Fruit fly (Drosophila melanogaster) whole organism, embryonic: Measurements from ENCODE around the gene Ttc19.
A peak's percentile ranks its signal among the peaks of the same experiment; 100 is the strongest.

Experiments
- Adf1 ChIP-seq: fragments of 200-800 bp; sonication (Bioruptor generic); IDR thresholded peaks from 2 replicates; pipeline ENCODE4 v1.3.6; 2022; ENCODE audit warnings: missing biosample characterization, missing genetic modification characterization
- Antp ChIP-seq: fragments of 200-800 bp; sonication (Bioruptor generic); optimal IDR thresholded peaks from 3 replicates; lab custom pipeline; 2016; ENCODE audit warnings: missing biosample characterization, missing genetic modification characterization
- Atf3 ChIP-seq: fragments of 200-800 bp; sonication (Bioruptor generic); optimal IDR thresholded peaks from 3 replicates; lab custom pipeline; 2016; ENCODE audit warnings: missing biosample characterization, missing genetic modification characterization
- B-H2 ChIP-seq: fragments of 200-800 bp; sonication (Bioruptor generic); optimal IDR thresholded peaks from 2 replicates; lab custom pipeline; 2018; ENCODE audit warnings: missing biosample characterization, mild to moderate bottlenecking, missing genetic modification characterization
- CG10274 ChIP-seq: fragments of 200-800 bp; sonication (Bioruptor generic); optimal IDR thresholded peaks from 3 replicates; lab custom pipeline; 2017; ENCODE audit warnings: missing biosample characterization, mild to moderate bottlenecking, missing genetic modification characterization
- CG10321 ChIP-seq: fragments of 200-800 bp; sonication (Bioruptor generic); IDR thresholded peaks from 2 replicates; pipeline ENCODE4 v1.3.6; 2022; ENCODE audit warnings: missing biosample characterization, missing genetic modification characterization
- CG12659 ChIP-seq: fragments of 200-800 bp; sonication (Bioruptor generic); optimal IDR thresholded peaks from 3 replicates; lab custom pipeline; 2017; ENCODE audit warnings: mild to moderate bottlenecking, missing biosample characterization, missing genetic modification reagents, missing genetic modification characterization
- CG13894 ChIP-seq: fragments of 200-800 bp; sonication (Bioruptor generic); optimal IDR thresholded peaks from 3 replicates; lab custom pipeline; 2018; ENCODE audit warnings: missing biosample characterization, mild to moderate bottlenecking, missing genetic modification characterization, moderate library complexity
- CG14710 ChIP-seq: fragments of 200-800 bp; sonication (Bioruptor generic); optimal IDR thresholded peaks from 3 replicates; lab custom pipeline; 2019; ENCODE audit warnings: missing biosample characterization, mild to moderate bottlenecking, missing genetic modification characterization, moderate library complexity
- CG15011 ChIP-seq: fragments of 200-800 bp; sonication (Bioruptor generic); optimal IDR thresholded peaks from 3 replicates; lab custom pipeline; 2018; ENCODE audit warnings: missing biosample characterization, mild to moderate bottlenecking, missing genetic modification characterization
- CG15269 ChIP-seq: fragments of 200-800 bp; sonication (Bioruptor generic); optimal IDR thresholded peaks from 2 replicates; lab custom pipeline; 2018; ENCODE audit warnings: missing biosample characterization, mild to moderate bottlenecking, missing genetic modification characterization, moderate library complexity
- CG2129 ChIP-seq: fragments of 200-800 bp; sonication (Bioruptor generic); IDR thresholded peaks from 2 replicates; pipeline ENCODE4 v1.3.6; 2022; ENCODE audit warnings: missing biosample characterization, missing genetic modification characterization; ENCODE audit not compliant: partially characterized antibody
- CG3281 ChIP-seq: fragments of 200-800 bp; sonication (Bioruptor generic); optimal IDR thresholded peaks from 3 replicates; lab custom pipeline; 2017; ENCODE audit warnings: missing biosample characterization, mild to moderate bottlenecking, missing genetic modification characterization
- CG33557 ChIP-seq: fragments of 200-800 bp; sonication (Bioruptor generic); optimal IDR thresholded peaks from 2 replicates; lab custom pipeline; 2019; ENCODE audit warnings: missing biosample characterization, mild to moderate bottlenecking, missing genetic modification characterization, moderate library complexity
- CG34422 ChIP-seq: fragments of 200-800 bp; sonication (Bioruptor generic); IDR thresholded peaks from 3 replicates; pipeline ENCODE4 v1.3.6; 2022; ENCODE audit warnings: missing biosample characterization, missing genetic modification characterization
- CG3838 ChIP-seq: fragments of 200-800 bp; sonication (Bioruptor generic); optimal IDR thresholded peaks from 3 replicates; lab custom pipeline; 2016; ENCODE audit warnings: missing biosample characterization, missing genetic modification characterization
- CG5245 ChIP-seq: fragments of 200-800 bp; sonication (Bioruptor generic); optimal IDR thresholded peaks from 3 replicates; lab custom pipeline; 2016; ENCODE audit warnings: missing biosample characterization, missing genetic modification characterization
- CG6175 ChIP-seq: fragments of 200-800 bp; sonication (Bioruptor generic); IDR thresholded peaks from 3 replicates; pipeline ENCODE4 v1.3.6; 2022; ENCODE audit warnings: missing biosample characterization, missing genetic modification characterization
- CG6254 ChIP-seq: fragments of 200-800 bp; sonication (Bioruptor generic); optimal IDR thresholded peaks from 3 replicates; lab custom pipeline; 2017; ENCODE audit warnings: mild to moderate bottlenecking, missing biosample characterization, missing genetic modification reagents, missing genetic modification characterization
- CG6272 ChIP-seq: fragments of 200-800 bp; sonication (Bioruptor generic); IDR thresholded peaks from 2 replicates; pipeline ENCODE4 v1.3.6; 2022; ENCODE audit warnings: missing biosample characterization, missing genetic modification characterization
- CG6689 ChIP-seq: fragments of 200-800 bp; sonication (Bioruptor generic); IDR thresholded peaks from 2 replicates; pipeline ENCODE4 v1.3.6; 2022; ENCODE audit warnings: missing biosample characterization, missing genetic modification characterization
- CG6854 ChIP-seq: fragments of 200-800 bp; sonication (Bioruptor generic); optimal IDR thresholded peaks from 3 replicates; lab custom pipeline; 2017; ENCODE audit warnings: missing biosample characterization, mild to moderate bottlenecking, missing genetic modification characterization
- CG7987 ChIP-seq: fragments of 200-800 bp; sonication (Bioruptor generic); optimal IDR thresholded peaks from 2 replicates; lab custom pipeline; 2018; ENCODE audit warnings: missing biosample characterization, mild to moderate bottlenecking, missing genetic modification characterization, moderate library complexity
- CTCF ChIP-seq: fragments of 200-800 bp; sonication (Bioruptor generic); optimal IDR thresholded peaks from 2 replicates; lab custom pipeline; 2017; ENCODE audit warnings: missing biosample characterization, mild to moderate bottlenecking, missing genetic modification characterization, moderate library complexity
- D19B ChIP-seq: fragments of 200-800 bp; sonication (Bioruptor generic); optimal IDR thresholded peaks from 2 replicates; lab custom pipeline; 2017; ENCODE audit warnings: missing biosample characterization, mild to moderate bottlenecking, missing genetic modification characterization
- Dad ChIP-seq: fragments of 200-800 bp; sonication (Bioruptor generic); optimal IDR thresholded peaks from 3 replicates; lab custom pipeline; 2016; ENCODE audit warnings: missing biosample characterization, missing genetic modification characterization
- Dfd ChIP-seq, 2 experiments: fragments of >200 bp; optimal IDR thresholded peaks; 2 replicates each; lab custom pipeline; 2017; ENCODE audit warnings: missing biosample characterization in 2 of 2, missing genetic modification characterization in 2 of 2
- E2f1 ChIP-seq: fragments of 200-800 bp; sonication (Bioruptor generic); IDR thresholded peaks from 2 replicates; pipeline ENCODE4 v1.3.6; 2022; ENCODE audit warnings: missing biosample characterization, missing genetic modification characterization
- Gug ChIP-seq: fragments of 200-800 bp; sonication (Bioruptor generic); IDR thresholded peaks from 4 replicates; pipeline ENCODE4 v1.3.6; 2022; ENCODE audit warnings: missing biosample characterization, missing genetic modification characterization
- HLH4C ChIP-seq: fragments of 200-800 bp; sonication (Bioruptor generic); IDR thresholded peaks from 3 replicates; pipeline ENCODE4 v1.3.6; 2022; ENCODE audit warnings: missing biosample characterization, missing genetic modification characterization; ENCODE audit not compliant: partially characterized antibody
- Max ChIP-seq: fragments of 200-800 bp; sonication (Bioruptor generic); optimal IDR thresholded peaks from 2 replicates; lab custom pipeline; 2016; ENCODE audit warnings: missing biosample characterization, mild to moderate bottlenecking, missing genetic modification characterization
- Neu2 ChIP-seq: fragments of 200-800 bp; sonication (Bioruptor generic); optimal IDR thresholded peaks from 3 replicates; lab custom pipeline; 2016; ENCODE audit warnings: missing biosample characterization, missing genetic modification characterization, borderline replicate concordance
- Ptx1 ChIP-seq: fragments of 200-800 bp; sonication (Bioruptor generic); IDR thresholded peaks from 2 replicates; pipeline ENCODE4 v1.3.6; 2022; ENCODE audit warnings: missing biosample characterization, missing genetic modification characterization
- Rfx ChIP-seq: fragments of 200-800 bp; sonication (Bioruptor generic); IDR thresholded peaks from 2 replicates; pipeline ENCODE4 v1.3.6; 2022; ENCODE audit warnings: missing biosample characterization, missing genetic modification characterization
- Rx ChIP-seq: fragments of 200-800 bp; sonication (Bioruptor generic); IDR thresholded peaks from 2 replicates; pipeline ENCODE4 v1.3.6; 2022; ENCODE audit warnings: missing biosample characterization, missing genetic modification characterization
- Six4 ChIP-seq: fragments of 200-800 bp; sonication (Bioruptor generic); optimal IDR thresholded peaks from 2 replicates; lab custom pipeline; 2016; ENCODE audit warnings: missing biosample characterization, missing genetic modification characterization
- YL-1 ChIP-seq: fragments of 200-800 bp; sonication (Bioruptor generic); optimal IDR thresholded peaks from 3 replicates; lab custom pipeline; 2017; ENCODE audit warnings: missing biosample characterization, mild to moderate bottlenecking, missing genetic modification characterization
- ase ChIP-seq: fragments of 200-800 bp; sonication (Bioruptor generic); IDR thresholded peaks from 3 replicates; pipeline ENCODE4 v1.3.6; 2022; ENCODE audit warnings: missing biosample characterization, missing genetic modification characterization
- bab2 ChIP-seq: fragments of 200-800 bp; sonication (Bioruptor generic); optimal IDR thresholded peaks from 2 replicates; lab custom pipeline; 2016; ENCODE audit warnings: missing biosample characterization, missing genetic modification characterization
- bigmax ChIP-seq: fragments of 200-800 bp; sonication (Bioruptor generic); optimal IDR thresholded peaks from 2 replicates; lab custom pipeline; 2018; ENCODE audit warnings: missing biosample characterization, mild to moderate bottlenecking, missing genetic modification characterization
- btn ChIP-seq: fragments of 200-800 bp; sonication (Bioruptor generic); optimal IDR thresholded peaks from 2 replicates; lab custom pipeline; 2016; ENCODE audit warnings: missing biosample characterization, missing genetic modification characterization
- dmrt11E ChIP-seq: fragments of 200-800 bp; sonication (Bioruptor generic); optimal IDR thresholded peaks from 3 replicates; lab custom pipeline; 2018; ENCODE audit warnings: missing biosample characterization, mild to moderate bottlenecking, missing genetic modification characterization, moderate library complexity
- ems ChIP-seq: fragments of 200-800 bp; sonication (Bioruptor generic); optimal IDR thresholded peaks from 3 replicates; lab custom pipeline; 2016; ENCODE audit warnings: missing biosample characterization, missing genetic modification characterization
- grau ChIP-seq: fragments of 200-800 bp; optimal IDR thresholded peaks from 3 replicates; lab custom pipeline; 2019; ENCODE audit warnings: missing biosample characterization, mild to moderate bottlenecking, missing genetic modification characterization, moderate library complexity
- kay ChIP-seq: fragments of 200-800 bp; sonication (Bioruptor generic); optimal IDR thresholded peaks from 2 replicates; lab custom pipeline; 2016; ENCODE audit warnings: missing biosample characterization, missing genetic modification characterization
- lab ChIP-seq: fragments of 200-800 bp; sonication (Bioruptor generic); optimal IDR thresholded peaks from 3 replicates; lab custom pipeline; 2017; ENCODE audit warnings: missing biosample characterization, missing genetic modification characterization, mild to moderate bottlenecking, moderate library complexity, missing genetic modification reagents
- lilli ChIP-seq: fragments of 200-800 bp; sonication (Bioruptor generic); optimal IDR thresholded peaks from 3 replicates; lab custom pipeline; 2016; ENCODE audit warnings: missing biosample characterization, missing genetic modification characterization
- nmo ChIP-seq: fragments of 200-800 bp; sonication (Bioruptor generic); optimal IDR thresholded peaks from 2 replicates; lab custom pipeline; 2018; ENCODE audit warnings: missing biosample characterization, mild to moderate bottlenecking, missing genetic modification characterization, moderate library complexity
- peb ChIP-seq: fragments of 200-800 bp; sonication (Bioruptor generic); IDR thresholded peaks from 2 replicates; pipeline ENCODE4 v1.3.6; 2022; ENCODE audit warnings: missing biosample characterization, missing genetic modification characterization
- rib ChIP-seq: fragments of 200-800 bp; sonication (Bioruptor generic); IDR thresholded peaks from 2 replicates; pipeline ENCODE4 v1.3.6; 2022; ENCODE audit warnings: missing biosample characterization, missing genetic modification characterization
- sens-2 ChIP-seq: fragments of 200-800 bp; sonication (Bioruptor generic); IDR thresholded peaks from 2 replicates; pipeline ENCODE4 v1.3.6; 2022; ENCODE audit warnings: missing biosample characterization, missing genetic modification characterization
- so ChIP-seq: fragments of 200-800 bp; sonication (Bioruptor generic); IDR thresholded peaks from 3 replicates; pipeline ENCODE4 v1.3.6; 2022; ENCODE audit warnings: missing biosample characterization, missing genetic modification characterization

The Ttc19 gene

dm6 chr2L:19058916-19059315, 14.0 kb upstream of the Ttc19 start, which contains the start of gene Phlpp (continued):
- TF ChIP-seq rib (GFP tag; lab: Robert Waterston, UW) (no peak), CG2129 (GFP tag; lab: Robert Waterston, UW) (no peak), CG3281 (GFP tag; lab: Kevin White, UChicago) (no peak), Gug (peak; percentile 19; the same call in 1 of the 4 replicates), Dfd (GFP tag; optimal IDR thresholded peaks at IDR 0.05; lab: Kevin White, UChicago) (no peak), sens-2 (no peak), CG6254 (GFP tag; lab: Kevin White, UChicago) (peak; percentile 68), bigmax (GFP tag; lab: Kevin White, UChicago) (no peak), D19B (no peak), ems (GFP tag; lab: Kevin White, UChicago) (peak; percentile 28), Ptx1 (GFP tag; lab: Robert Waterston, UW) (peak; percentile 78), CG5245 (GFP tag; lab: Kevin White, UChicago) (no peak), Neu2 (GFP tag; lab: Kevin White, UChicago) (no peak), dmrt11E (tag; lab: Kevin White, UChicago) (peak; percentile 59), CG10274 (GFP tag; lab: Kevin White, UChicago) (no peak), CG33557 (GFP tag; lab: Kevin White, UChicago) (peak; percentile 15), CG14710 (tag; lab: Kevin White, UChicago) (peak; percentile 71), YL-1 (GFP tag; lab: Kevin White, UChicago) (no peak), Rx (GFP tag; lab: Robert Waterston, UW) (peak; percentile 59), CG12659 (GFP tag; lab: Kevin White, UChicago) (no peak), CTCF (no peak), nmo (GFP tag; lab: Kevin White, UChicago) (peak; percentile 22), Antp (GFP tag; lab: Kevin White, UChicago) (peak; percentile 21), CG34422 (GFP tag; lab: Robert Waterston, UW) (peak; percentile 70; the same call in 1 of the 3 replicates), lilli (peak; percentile 55), Atf3 (GFP tag; lab: Kevin White, UChicago) (no peak), Adf1 (no peak), Six4 (GFP tag; lab: Kevin White, UChicago) (peak; percentile 8), CG3838 (no peak), CG6854 (GFP tag; lab: Kevin White, UChicago) (no peak), kay (GFP tag; lab: Kevin White, UChicago) (peak; percentile 29), B-H2 (GFP tag; lab: Kevin White, UChicago) (no peak), CG6272 (GFP tag; lab: Robert Waterston, UW) (peak; percentile 41; the same call in 1 of the 2 replicates), so (peak; percentile 77; the same call in 2 of the 3 replicates), Max (GFP tag; lab: Kevin White, UChicago) (no peak), btn (GFP tag; lab: Kevin White, UChicago) (no peak), Rfx (GFP tag; lab: Robert Waterston, UW) (0 out of 2 replicates have a peak, but pooled peaks have one; percentile 27), HLH4C (GFP tag; lab: Robert Waterston, UW) (no peak), CG15011 (GFP tag; lab: Kevin White, UChicago) (no peak), CG13894 (tag; lab: Kevin White, UChicago) (no peak), CG10321 (GFP tag; lab: Robert Waterston, UW) (0 out of 2 replicates have a peak, but pooled peaks have one; percentile 11), CG7987 (GFP tag; lab: Kevin White, UChicago) (no peak), bab2 (GFP tag; lab: Kevin White, UChicago) (no peak), grau (tag; lab: Kevin White, UChicago) (peak; percentile 80), ase (GFP tag; lab: Robert Waterston, UW) (peak; percentile 47; the same call in 1 of the 3 replicates), lab (GFP tag; lab: Kevin White, UChicago) (no peak), CG15269 (tag; lab: Kevin White, UChicago) (no peak), CG6689 (GFP tag; lab: Robert Waterston, UW) (peak; percentile 72), Dad (GFP tag; lab: Kevin White, UChicago) (no peak), CG6175 (GFP tag; lab: Robert Waterston, UW) (no peak), peb (GFP tag; lab: Robert Waterston, UW) (peak; percentile 47; the same call in 1 of the 2 replicates), E2f1 (GFP tag; lab: Robert Waterston, UW) (peak; percentile 65)
